Worm (Caenorhabditis elegans) whole organism, early embryonic: Measurements from ENCODE around the gene kreg-1.

Experiments used
- B0310.2 ChIP-seq: sonication (generic microtip); optimal IDR thresholded peaks from 2 replicates; lab custom pipeline; 2016; ENCODE audit warnings: mild to moderate bottlenecking, missing genetic modification characterization, missing compliant biosample characterization
- F13C5.2 ChIP-seq: sonication (generic microtip); optimal IDR thresholded peaks from 2 replicates; lab custom pipeline; 2017; ENCODE audit warnings: mild to moderate bottlenecking, missing genetic modification characterization, inconsistent platforms, missing compliant biosample characterization
- ama-1 ChIP-seq: fragments of 150-350 bp; optimal IDR thresholded peaks from 2 replicates; lab custom pipeline; 2014
- hnd-1 ChIP-seq: sonication (generic microtip); optimal IDR thresholded peaks from 2 replicates; lab custom pipeline; 2016; ENCODE audit warnings: missing genetic modification characterization, missing compliant biosample characterization
- scrt-1 ChIP-seq: fragments of 200-800 bp; sonication (Bioruptor generic); IDR thresholded peaks from 2 replicates; pipeline ENCODE4 v1.3.6; 2022; ENCODE audit warnings: missing genetic modification characterization, missing compliant biosample characterization
- tbx-11 ChIP-seq: fragments of 200-800 bp; sonication (Bioruptor generic); IDR thresholded peaks from 2 replicates; pipeline ENCODE4 v1.3.6; 2022; ENCODE audit warnings: missing genetic modification characterization, missing compliant biosample characterization
- tra-4 ChIP-seq: sonication (generic microtip); optimal IDR thresholded peaks from 2 replicates; lab custom pipeline; 2017; ENCODE audit warnings: missing genetic modification characterization, missing compliant biosample characterization

DNA sequence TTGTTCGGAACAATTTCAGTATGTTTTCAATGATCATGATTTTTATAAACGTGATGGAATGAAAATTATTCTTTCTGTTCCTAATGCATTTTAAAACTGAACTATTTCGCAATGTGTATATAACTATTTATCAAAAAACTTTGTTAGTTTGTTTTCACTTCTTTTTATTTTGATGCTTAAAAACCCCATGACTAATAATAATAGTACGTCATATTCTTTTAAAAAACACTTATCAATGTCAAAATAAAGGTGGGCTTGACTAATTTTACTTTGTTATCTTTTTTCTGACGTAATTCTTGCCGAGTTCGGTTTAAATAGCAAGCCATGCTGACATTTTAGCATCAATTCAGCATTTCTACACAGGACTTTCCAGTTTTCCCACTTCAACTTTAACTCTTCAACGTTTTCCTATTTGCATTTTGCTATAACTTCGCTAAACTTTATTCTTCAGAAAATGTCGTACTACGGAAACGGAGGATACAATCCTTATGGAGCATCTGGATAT is 1.6 kb downstream of the kreg-1 start, which contains the start of gene F53A9.1:
- no peak for TF ChIP-seq F13C5.2
- no peak for TF ChIP-seq B0310.2 (tag; lab: Kevin White, UChicago)
- TF ChIP-seq tbx-11 (GFP tag; lab: Robert Waterston, UW), result no peak
- no peak for TF ChIP-seq ama-1 (lab: Kevin White, UChicago)
- TF ChIP-seq tra-4, result no peak
- no peak for TF ChIP-seq hnd-1 (tag; lab: Kevin White, UChicago)
- TF ChIP-seq scrt-1 (GFP tag; lab: Robert Waterston, UW), result no peak
